Worm (Caenorhabditis elegans): ENCODE results near the gene hsp-60.

DNA sequence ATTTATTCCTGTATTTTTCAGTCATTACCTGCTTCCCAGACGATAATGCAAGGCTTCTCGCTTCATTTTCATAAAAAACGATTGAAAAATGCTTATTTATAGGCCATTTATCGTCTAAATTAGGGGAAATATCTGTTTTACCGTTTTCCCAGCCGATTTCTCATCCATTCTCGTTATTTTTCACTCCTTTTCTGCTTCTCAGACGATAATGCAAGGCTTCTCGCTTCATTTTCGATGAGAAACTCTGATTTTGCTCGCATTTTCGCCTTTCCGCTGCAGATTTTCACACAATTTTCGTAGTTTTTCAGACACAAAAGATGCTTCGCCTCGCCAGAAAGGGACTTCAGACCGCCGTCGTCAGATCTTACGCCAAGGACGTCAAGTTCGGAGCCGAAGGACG is at the start of gene hsp-60:
- TF ChIP-seq zag-1 (tag; optimal IDR thresholded peaks at IDR 0.05) (no peak), ceh-82 (tag; optimal IDR thresholded peaks at IDR 0.05) (no peak), mdl-1 (tag; optimal IDR thresholded peaks at IDR 0.05) (no peak), php-3 (GFP tag; IDR thresholded peaks at IDR 0.05) (no peak)
